Fruit fly (Drosophila melanogaster) whole organism, embryonic: Measurements from ENCODE around the gene Glut4EF.

ENCODE experiments used
- CG10209 ChIP-seq: fragments of 200-800 bp; sonication (Bioruptor generic); optimal IDR thresholded peaks from 3 replicates; lab custom pipeline; 2017; ENCODE audit warnings: missing biosample characterization, mild to moderate bottlenecking, missing genetic modification characterization, missing genetic modification reagents
- CG11723 ChIP-seq: fragments of 200-800 bp; sonication (Bioruptor generic); optimal IDR thresholded peaks from 2 replicates; lab custom pipeline; 2017; ENCODE audit warnings: missing biosample characterization, mild to moderate bottlenecking, missing genetic modification characterization
- CG12155 ChIP-seq: fragments of 200-800 bp; sonication (Bioruptor generic); optimal IDR thresholded peaks from 3 replicates; lab custom pipeline; 2016; ENCODE audit warnings: missing biosample characterization, missing genetic modification characterization
- CG12659 ChIP-seq: fragments of 200-800 bp; sonication (Bioruptor generic); optimal IDR thresholded peaks from 3 replicates; lab custom pipeline; 2017; ENCODE audit warnings: mild to moderate bottlenecking, missing biosample characterization, missing genetic modification reagents, missing genetic modification characterization
- CG13296 ChIP-seq: fragments of 200-800 bp; sonication (Bioruptor generic); optimal IDR thresholded peaks from 3 replicates; lab custom pipeline; 2018; ENCODE audit warnings: missing biosample characterization, mild to moderate bottlenecking, missing genetic modification characterization
- CG13775 ChIP-seq: fragments of 200-800 bp; sonication (Bioruptor generic); optimal IDR thresholded peaks from 3 replicates; lab custom pipeline; 2017; ENCODE audit warnings: missing biosample characterization, mild to moderate bottlenecking, missing genetic modification characterization
- CG14050 ChIP-seq: fragments of 200-800 bp; sonication (Bioruptor generic); IDR thresholded peaks from 3 replicates; pipeline ENCODE4 v1.3.6; 2022; ENCODE audit warnings: missing biosample characterization, missing genetic modification characterization
- CG15514 ChIP-seq: fragments of 200-800 bp; sonication (Bioruptor generic); optimal IDR thresholded peaks from 3 replicates; lab custom pipeline; 2017; ENCODE audit warnings: missing biosample characterization, missing genetic modification characterization, mild to moderate bottlenecking, moderate library complexity, missing genetic modification reagents
- CG15601 ChIP-seq: fragments of 200-800 bp; sonication (Bioruptor generic); optimal IDR thresholded peaks from 3 replicates; lab custom pipeline; 2019; ENCODE audit warnings: missing biosample characterization, mild to moderate bottlenecking, missing genetic modification characterization, moderate library complexity
- CG16779 ChIP-seq: fragments of 200-800 bp; sonication (Bioruptor generic); IDR thresholded peaks from 2 replicates; pipeline ENCODE4 v1.3.6; 2022; ENCODE audit warnings: missing biosample characterization, missing genetic modification characterization
- CG32532 ChIP-seq: fragments of 200-800 bp; sonication (Bioruptor generic); IDR thresholded peaks from 2 replicates; pipeline ENCODE4 v1.3.6; 2022; ENCODE audit warnings: missing biosample characterization, missing genetic modification characterization
- CG6175 ChIP-seq: fragments of 200-800 bp; sonication (Bioruptor generic); IDR thresholded peaks from 3 replicates; pipeline ENCODE4 v1.3.6; 2022; ENCODE audit warnings: missing biosample characterization, missing genetic modification characterization
- CG6765 ChIP-seq: fragments of 200-800 bp; sonication (Bioruptor generic); optimal IDR thresholded peaks from 3 replicates; lab custom pipeline; 2017; ENCODE audit warnings: missing biosample characterization, mild to moderate bottlenecking, missing genetic modification characterization
- CG7357 ChIP-seq: fragments of 200-800 bp; sonication (Bioruptor generic); IDR thresholded peaks from 3 replicates; pipeline ENCODE4 v1.3.6; 2022; ENCODE audit warnings: missing biosample characterization, missing genetic modification characterization
- CG7928 ChIP-seq: fragments of 200-800 bp; sonication (Bioruptor generic); optimal IDR thresholded peaks from 2 replicates; lab custom pipeline; 2017; ENCODE audit warnings: missing biosample characterization, mild to moderate bottlenecking, missing genetic modification characterization
- Dad ChIP-seq: fragments of 200-800 bp; sonication (Bioruptor generic); optimal IDR thresholded peaks from 3 replicates; lab custom pipeline; 2016; ENCODE audit warnings: missing biosample characterization, missing genetic modification characterization
- Dip3 ChIP-seq: fragments of 200-800 bp; sonication (Bioruptor generic); optimal IDR thresholded peaks from 3 replicates; lab custom pipeline; 2016; ENCODE audit warnings: missing biosample characterization, missing genetic modification characterization
- Hr3 ChIP-seq: fragments of 200-800 bp; sonication (Bioruptor generic); optimal IDR thresholded peaks from 3 replicates; lab custom pipeline; 2016; ENCODE audit warnings: missing biosample characterization, missing genetic modification characterization
- Hsf ChIP-seq: fragments of 200-800 bp; sonication (Bioruptor generic); optimal IDR thresholded peaks from 3 replicates; lab custom pipeline; 2016; ENCODE audit warnings: missing biosample characterization, missing genetic modification characterization
- MTF-1 ChIP-seq: fragments of 200-800 bp; sonication (Bioruptor generic); optimal IDR thresholded peaks from 2 replicates; lab custom pipeline; 2018; ENCODE audit warnings: missing biosample characterization, mild to moderate bottlenecking, missing genetic modification characterization, borderline replicate concordance
- NC2β ChIP-seq: fragments of 200-800 bp; sonication (Bioruptor generic); optimal IDR thresholded peaks from 2 replicates; lab custom pipeline; 2016; ENCODE audit warnings: missing biosample characterization, missing genetic modification characterization
- NFAT ChIP-seq: fragments of 200-800 bp; sonication (Bioruptor generic); IDR thresholded peaks from 2 replicates; pipeline ENCODE4 v1.3.6; 2022; ENCODE audit warnings: missing biosample characterization, missing genetic modification characterization
- Opbp ChIP-seq: fragments of 200-800 bp; sonication (Bioruptor generic); IDR thresholded peaks from 3 replicates; pipeline ENCODE4 v1.3.6; 2022; ENCODE audit warnings: missing biosample characterization, missing genetic modification characterization; ENCODE audit not compliant: partially characterized antibody
- Optix ChIP-seq: fragments of 200-800 bp; sonication (Bioruptor generic); IDR thresholded peaks from 3 replicates; pipeline ENCODE4 v1.3.6; 2022; ENCODE audit warnings: missing biosample characterization, missing genetic modification characterization
- Rx ChIP-seq: fragments of 200-800 bp; sonication (Bioruptor generic); IDR thresholded peaks from 2 replicates; pipeline ENCODE4 v1.3.6; 2022; ENCODE audit warnings: missing biosample characterization, missing genetic modification characterization
- Scr ChIP-seq: fragments of 200-800 bp; sonication (Bioruptor generic); IDR thresholded peaks from 2 replicates; pipeline ENCODE4 v1.3.6; 2022; ENCODE audit warnings: missing biosample characterization, missing genetic modification characterization; ENCODE audit not compliant: partially characterized antibody
- cato ChIP-seq: fragments of 200-800 bp; sonication (Bioruptor generic); optimal IDR thresholded peaks from 2 replicates; lab custom pipeline; 2016; ENCODE audit warnings: missing biosample characterization, missing genetic modification characterization, borderline replicate concordance
- corto ChIP-seq: fragments of 200-800 bp; sonication (Bioruptor generic); optimal IDR thresholded peaks from 2 replicates; lab custom pipeline; 2016; ENCODE audit warnings: missing biosample characterization, mild to moderate bottlenecking, missing genetic modification characterization, moderate library complexity
- crc ChIP-seq: fragments of 200-800 bp; sonication (Bioruptor generic); optimal IDR thresholded peaks from 2 replicates; lab custom pipeline; 2016; ENCODE audit warnings: missing biosample characterization, missing genetic modification characterization
- cwo ChIP-seq: fragments of 200-800 bp; sonication (Bioruptor generic); optimal IDR thresholded peaks from 3 replicates; lab custom pipeline; 2017; ENCODE audit warnings: missing biosample characterization, missing genetic modification characterization, mild to moderate bottlenecking, moderate library complexity, missing genetic modification reagents
- dmrt11E ChIP-seq: fragments of 200-800 bp; sonication (Bioruptor generic); optimal IDR thresholded peaks from 3 replicates; lab custom pipeline; 2018; ENCODE audit warnings: missing biosample characterization, mild to moderate bottlenecking, missing genetic modification characterization, moderate library complexity
- dysf ChIP-seq: fragments of 200-800 bp; sonication (Bioruptor generic); IDR thresholded peaks from 3 replicates; pipeline ENCODE4 v1.3.6; 2022; ENCODE audit warnings: missing biosample characterization, missing genetic modification characterization
- eyg ChIP-seq: fragments of 200-800 bp; sonication (Bioruptor generic); optimal IDR thresholded peaks from 3 replicates; lab custom pipeline; 2016; ENCODE audit warnings: missing biosample characterization, missing genetic modification characterization
- fd102C ChIP-seq: fragments of 200-800 bp; sonication (Bioruptor generic); optimal IDR thresholded peaks from 2 replicates; lab custom pipeline; 2018; ENCODE audit warnings: missing biosample characterization, mild to moderate bottlenecking, missing genetic modification characterization, moderate library complexity
- ftz-f1 ChIP-seq: fragments of 200-800 bp; sonication (Bioruptor generic); optimal IDR thresholded peaks from 2 replicates; lab custom pipeline; 2016; ENCODE audit warnings: missing biosample characterization, missing genetic modification characterization
- gsb ChIP-seq: fragments of 200-800 bp; sonication (Bioruptor generic); IDR thresholded peaks from 2 replicates; pipeline ENCODE4 v1.3.6; 2022; ENCODE audit warnings: missing biosample characterization, missing genetic modification characterization
- her ChIP-seq: fragments of 200-800 bp; sonication (Bioruptor generic); optimal IDR thresholded peaks from 2 replicates; lab custom pipeline; 2016; ENCODE audit warnings: missing biosample characterization, missing genetic modification characterization
- klu ChIP-seq: fragments of 200-800 bp; sonication (Bioruptor generic); IDR thresholded peaks from 2 replicates; pipeline ENCODE4 v1.3.6; 2022; ENCODE audit warnings: missing biosample characterization, missing genetic modification characterization
- luna ChIP-seq: fragments of 200-800 bp; sonication (Bioruptor generic); optimal IDR thresholded peaks from 2 replicates; lab custom pipeline; 2016; ENCODE audit warnings: missing biosample characterization, missing genetic modification characterization
- odd ChIP-seq: fragments of 200-800 bp; sonication (Bioruptor generic); optimal IDR thresholded peaks from 2 replicates; lab custom pipeline; 2017; ENCODE audit warnings: missing biosample characterization, mild to moderate bottlenecking, missing genetic modification characterization
- psq ChIP-seq: fragments of 200-800 bp; sonication (Bioruptor generic); optimal IDR thresholded peaks from 2 replicates; lab custom pipeline; 2017; ENCODE audit warnings: missing biosample characterization, missing genetic modification characterization
- repo ChIP-seq: fragments of 200-800 bp; sonication (Bioruptor generic); optimal IDR thresholded peaks from 2 replicates; lab custom pipeline; 2016; ENCODE audit warnings: missing biosample characterization, missing genetic modification characterization
- ro ChIP-seq: fragments of 200-800 bp; sonication (Bioruptor generic); IDR thresholded peaks from 2 replicates; pipeline ENCODE4 v1.3.6; 2022; ENCODE audit warnings: missing biosample characterization, missing genetic modification characterization
- schlank ChIP-seq: fragments of 200-800 bp; sonication (Bioruptor generic); optimal IDR thresholded peaks from 2 replicates; lab custom pipeline; 2018; ENCODE audit warnings: missing biosample characterization, mild to moderate bottlenecking, missing genetic modification characterization
- scrt ChIP-seq: fragments of 200-800 bp; sonication (Bioruptor generic); optimal IDR thresholded peaks from 2 replicates; lab custom pipeline; 2018; ENCODE audit warnings: missing biosample characterization, mild to moderate bottlenecking, missing genetic modification characterization, moderate library complexity
- sima ChIP-seq: fragments of 200-800 bp; sonication (Bioruptor generic); optimal IDR thresholded peaks from 2 replicates; lab custom pipeline; 2016; ENCODE audit warnings: missing biosample characterization, missing genetic modification characterization
- sqz ChIP-seq: fragments of 200-800 bp; sonication (Bioruptor generic); optimal IDR thresholded peaks from 3 replicates; lab custom pipeline; 2018; ENCODE audit warnings: missing biosample characterization, mild to moderate bottlenecking, missing genetic modification characterization
- tin ChIP-seq: fragments of 200-800 bp; sonication (Bioruptor generic); optimal IDR thresholded peaks from 3 replicates; lab custom pipeline; 2016; ENCODE audit warnings: missing biosample characterization, missing genetic modification characterization
- wek ChIP-seq: fragments of 200-800 bp; sonication (Bioruptor generic); optimal IDR thresholded peaks from 3 replicates; lab custom pipeline; 2018; ENCODE audit warnings: missing biosample characterization, mild to moderate bottlenecking, missing genetic modification characterization, moderate library complexity
- yki ChIP-seq: fragments of >200 bp; optimal IDR thresholded peaks from 3 replicates; lab custom pipeline; 2018
- zfh2 ChIP-seq: fragments of 200-800 bp; sonication (Bioruptor generic); optimal IDR thresholded peaks from 2 replicates; lab custom pipeline; 2016; ENCODE audit warnings: missing biosample characterization, missing genetic modification characterization

The Glut4EF gene

DNA sequence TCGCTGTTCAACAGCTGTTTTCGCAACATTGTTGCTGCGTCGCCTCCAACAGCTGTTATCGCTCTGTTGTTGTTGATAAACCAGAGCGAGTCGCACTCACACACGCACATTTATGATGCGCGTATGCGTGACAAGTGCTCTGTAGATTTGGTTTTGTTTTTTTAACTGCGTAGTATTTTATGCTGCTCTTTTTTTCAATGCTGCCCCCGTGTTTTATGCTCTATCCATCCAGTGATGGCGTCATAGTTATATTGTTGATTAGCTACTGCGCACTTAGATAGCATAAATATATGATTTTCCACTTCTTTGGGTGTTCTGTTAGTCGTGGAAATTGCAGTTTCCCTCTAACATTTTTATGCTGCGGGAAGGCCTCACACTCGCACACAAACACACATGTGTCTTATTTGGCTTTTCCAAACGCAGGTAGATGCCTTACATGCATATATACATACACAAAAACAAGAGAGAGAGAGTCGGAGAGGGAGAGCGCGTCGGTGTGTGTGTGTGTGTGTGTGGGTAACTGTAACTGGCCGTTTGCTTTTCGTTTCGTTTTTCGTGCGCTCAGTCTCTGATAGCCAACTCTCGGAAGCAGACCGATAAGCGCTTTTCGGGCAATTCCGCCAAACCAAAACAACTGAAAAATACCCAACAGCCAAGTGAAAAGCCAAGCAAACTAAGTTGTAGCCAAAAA, at the start of gene Glut4EF, which contains the start of gene CG46467 (continued):
- TF ChIP-seq odd (GFP tag; lab: Kevin White, UChicago) (no peak), scrt (GFP tag; lab: Kevin White, UChicago) (no peak), gsb (GFP tag; lab: Robert Waterston, UW) (no peak), CG11723 (GFP tag; lab: Kevin White, UChicago) (no peak), CG16779 (GFP tag; lab: Robert Waterston, UW) (no peak), NC2β (peak; percentile 40), her (GFP tag; lab: Kevin White, UChicago) (peak; percentile 55), CG15514 (GFP tag; lab: Kevin White, UChicago) (no peak), luna (GFP tag; lab: Kevin White, UChicago) (no peak), ftz-f1 (GFP tag; lab: Kevin White, UChicago) (peak; percentile 8), zfh2 (no peak), CG15601 (tag; lab: Kevin White, UChicago) (no peak), dysf (0 out of 3 replicates have a peak, but pooled peaks have one; percentile 14), Scr (GFP tag; lab: Robert Waterston, UW) (0 out of 2 replicates have a peak, but pooled peaks have one; percentile 20), fd102C (GFP tag; lab: Kevin White, UChicago) (no peak), CG6175 (no peak), NFAT (GFP tag; lab: Robert Waterston, UW) (no peak), CG10209 (GFP tag; lab: Kevin White, UChicago) (no peak), psq (GFP tag; lab: Kevin White, UChicago) (peak; percentile 54), yki (lab: Kevin White, UChicago) (peak; percentile 51), sqz (GFP tag; lab: Kevin White, UChicago) (no peak), CG7357 (GFP tag; lab: Robert Waterston, UW) (no peak), Dip3 (GFP tag; lab: Kevin White, UChicago) (no peak), MTF-1 (GFP tag; lab: Kevin White, UChicago) (no peak), Optix (GFP tag; lab: Robert Waterston, UW) (no peak), wek (GFP tag; lab: Kevin White, UChicago) (peak; percentile 29), corto (GFP tag; lab: Kevin White, UChicago) (no peak), Dad (no peak), CG7928 (no peak), repo (no peak), crc (GFP tag; lab: Kevin White, UChicago) (no peak), CG6765 (GFP tag; lab: Kevin White, UChicago) (peak; percentile 12), Hsf (GFP tag; lab: Kevin White, UChicago) (no peak), dmrt11E (tag; lab: Kevin White, UChicago) (no peak), tin (GFP tag; lab: Kevin White, UChicago) (no peak), Opbp (GFP tag; lab: Robert Waterston, UW) (0 out of 3 replicates have a peak, but pooled peaks have one; percentile 29), CG32532 (GFP tag; lab: Robert Waterston, UW) (no peak), cato (GFP tag; lab: Kevin White, UChicago) (no peak), eyg (GFP tag; lab: Kevin White, UChicago) (no peak), Rx (no peak), CG14050 (GFP tag; lab: Robert Waterston, UW) (no peak), CG13296 (GFP tag; lab: Kevin White, UChicago) (peak; percentile 3), CG12659 (GFP tag; lab: Kevin White, UChicago) (peak; percentile 5), ro (GFP tag; lab: Robert Waterston, UW) (no peak), klu (GFP tag; lab: Robert Waterston, UW) (no peak), CG12155 (GFP tag; lab: Kevin White, UChicago) (no peak), schlank (tag; lab: Kevin White, UChicago) (no peak), Hr3 (GFP tag; lab: Kevin White, UChicago) (no peak), sima (no peak), CG13775 (GFP tag; lab: Kevin White, UChicago) (no peak), cwo (peak; percentile 5)
